Worm (Caenorhabditis elegans): ENCODE results near the gene R04F11.2.

Gene R04F11.2

ce11 chrV:12358347-12358746 lies 40.2 kb downstream of the R04F11.2 start, which contains the start of gene F23H12.5:
TSS of gene F23H12.5 (plus strand) at chrV:12358647.
- no peak for TF ChIP-seq sea-1 (GFP tag; conservative IDR thresholded peaks at IDR 0.05)
- no peak for TF ChIP-seq scrt-1 (GFP tag; IDR thresholded peaks at IDR 0.05)
- TF ChIP-seq hmbx-1 (tag; optimal IDR thresholded peaks at IDR 0.05) = no peak
- TF ChIP-seq ceh-36 (tag; optimal IDR thresholded peaks at IDR 0.05) = no peak

ce11 chrV:12361644-12362043 lies 43.5 kb downstream of the R04F11.2 start, which contains the start of gene fipr-1:
TSS of gene fipr-1 (minus strand) at chrV:12361744.
- TF ChIP-seq hnd-1 (tag; optimal IDR thresholded peaks at IDR 0.05) (no peak), tbx-37 (GFP tag; conservative IDR thresholded peaks at IDR 0.05) (no peak), pes-1 (GFP tag; IDR thresholded peaks at IDR 0.05) (no peak), ceh-36 (tag; optimal IDR thresholded peaks at IDR 0.05) (no peak), ceh-13 (GFP tag; optimal IDR thresholded peaks at IDR 0.05) (no peak), F13C5.2 (tag; optimal IDR thresholded peaks at IDR 0.05) (no peak), scrt-1 (GFP tag; IDR thresholded peaks at IDR 0.05) (no peak), flt-1 (GFP tag; IDR thresholded peaks at IDR 0.05) (no peak), hmg-4 (GFP tag; optimal IDR thresholded peaks at IDR 0.05) (no peak), sea-1 (GFP tag; conservative IDR thresholded peaks at IDR 0.05) (no peak), B0310.2 (tag; optimal IDR thresholded peaks at IDR 0.05) (no peak), aly-1 (tag; optimal IDR thresholded peaks at IDR 0.05) (no peak), ets-7 (tag; optimal IDR thresholded peaks at IDR 0.05) (no peak), tra-4 (tag; optimal IDR thresholded peaks at IDR 0.05) (no peak)

ce11 chrV:12365104-12365503 lies 46.9 kb downstream of the R04F11.2 start, which contains the start of gene fipr-2:
TSS of gene fipr-2 (plus strand) at chrV:12365348.
- no peak for TF ChIP-seq tra-4 (tag; optimal IDR thresholded peaks at IDR 0.05)
- TF ChIP-seq ceh-36 (tag; optimal IDR thresholded peaks at IDR 0.05) = no peak
- TF ChIP-seq tbx-11 (GFP tag; IDR thresholded peaks at IDR 0.05) = no peak
- no peak for TF ChIP-seq pes-1 (GFP tag; IDR thresholded peaks at IDR 0.05)
- no peak for TF ChIP-seq B0310.2 (tag; optimal IDR thresholded peaks at IDR 0.05)
- TF ChIP-seq F13C5.2 (tag; optimal IDR thresholded peaks at IDR 0.05) = no peak

- no peak for TF ChIP-seq sea-1 (GFP tag; conservative IDR thresholded peaks at IDR 0.05)
- TF ChIP-seq scrt-1 (GFP tag; IDR thresholded peaks at IDR 0.05) = no peak
- TF ChIP-seq tbx-37 (GFP tag; conservative IDR thresholded peaks at IDR 0.05) = no peak
- no peak for TF ChIP-seq flt-1 (GFP tag; IDR thresholded peaks at IDR 0.05)
- no peak for TF ChIP-seq ets-7 (tag; optimal IDR thresholded peaks at IDR 0.05)
- no peak for TF ChIP-seq hmg-4 (GFP tag; optimal IDR thresholded peaks at IDR 0.05)
- no peak for TF ChIP-seq hnd-1 (tag; optimal IDR thresholded peaks at IDR 0.05)
- TF ChIP-seq hmbx-1 (tag; optimal IDR thresholded peaks at IDR 0.05) = no peak
- TF ChIP-seq ama-1 (optimal IDR thresholded peaks at IDR 0.05) = no peak
- TF ChIP-seq ceh-13 (GFP tag; optimal IDR thresholded peaks at IDR 0.05) = no peak
- TF ChIP-seq F13C5.2 (tag; optimal IDR thresholded peaks at IDR 0.05) = no peak
- no peak for TF ChIP-seq pes-1 (GFP tag; IDR thresholded peaks at IDR 0.05)
- no peak for TF ChIP-seq ceh-36 (tag; optimal IDR thresholded peaks at IDR 0.05)
- TF ChIP-seq tbx-11 (GFP tag; IDR thresholded peaks at IDR 0.05) = no peak
Measured at ce11 chrV:12369437-12369836, 51.3 kb downstream of the R04F11.2 start, which contains the start of gene gcy-13. TSS of gene gcy-13 (minus strand) at chrV:12369537.

Measured in whole organism, early embryonic.